Fruit fly (Drosophila melanogaster): ENCODE measurements around the gene GstT4.

The GstT4 gene

DNA sequence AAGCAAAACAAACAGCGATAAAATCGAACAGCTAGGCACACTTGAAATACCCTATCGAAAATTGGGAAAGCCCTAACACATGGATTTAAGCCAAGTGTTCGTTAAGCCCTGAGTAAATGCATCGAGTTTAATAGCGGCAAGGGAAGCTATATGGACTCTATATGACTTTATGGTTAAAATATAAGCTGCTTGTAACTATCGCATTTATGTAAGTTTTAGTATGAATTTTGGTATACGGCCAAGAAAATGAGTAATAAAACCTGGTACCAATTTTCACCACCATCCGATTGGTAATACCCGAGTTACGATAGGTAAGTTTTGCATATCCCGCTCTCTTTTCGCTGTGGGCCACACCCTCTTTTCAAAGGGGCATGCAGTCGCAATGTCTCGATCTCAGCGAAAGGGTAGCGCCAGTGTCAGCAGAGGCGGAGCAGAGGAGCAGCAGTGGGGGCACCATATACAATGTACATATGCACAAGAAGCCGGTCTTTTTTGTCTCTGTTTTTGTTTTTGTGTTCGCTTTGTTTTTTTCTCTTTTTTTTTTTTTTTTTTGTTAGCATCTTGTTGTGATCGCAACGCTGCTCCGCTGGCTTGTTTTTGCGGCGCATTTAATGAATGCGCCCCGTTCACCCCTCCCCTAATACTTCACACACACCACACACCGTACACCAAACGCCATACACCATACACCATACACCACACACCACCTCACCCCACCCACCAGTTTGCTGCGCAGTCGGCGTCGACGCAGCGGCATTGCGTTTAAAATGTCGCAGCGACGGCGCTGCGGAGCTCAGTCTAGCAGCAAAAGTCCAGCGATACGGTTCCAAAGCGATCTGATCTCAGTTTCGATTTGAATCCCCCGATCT, at the start of gene GstT4 (continued):
- peak; percentile 91 for TF ChIP-seq CG1621 (tag; optimal IDR thresholded peaks at IDR 0.05)
- TF ChIP-seq CG16779 (tag; optimal IDR thresholded peaks at IDR 0.05) = peak; percentile 93
- TF ChIP-seq CG6854 (GFP tag; optimal IDR thresholded peaks at IDR 0.05) = peak; percentile 75
- peak; percentile 91 for TF ChIP-seq CG34406 (GFP tag; optimal IDR thresholded peaks at IDR 0.05)
- TF ChIP-seq CG8119 (GFP tag; IDR thresholded peaks at IDR 0.05) = peak; percentile 98
- TF ChIP-seq ss (GFP tag; optimal IDR thresholded peaks at IDR 0.05) = peak; percentile 96 to 98
- peak; percentile 42 for TF ChIP-seq Hr39 (GFP tag; optimal IDR thresholded peaks at IDR 0.05)
- TF ChIP-seq CG11762 (GFP tag; optimal IDR thresholded peaks at IDR 0.05; ENCODE audit: insufficient read depth) = peak; percentile 91
- peak; percentile 61 for TF ChIP-seq CG31627 (GFP tag; optimal IDR thresholded peaks at IDR 0.05)
- TF ChIP-seq cyc (GFP tag; optimal IDR thresholded peaks at IDR 0.05) = peak; percentile 80

DNA sequence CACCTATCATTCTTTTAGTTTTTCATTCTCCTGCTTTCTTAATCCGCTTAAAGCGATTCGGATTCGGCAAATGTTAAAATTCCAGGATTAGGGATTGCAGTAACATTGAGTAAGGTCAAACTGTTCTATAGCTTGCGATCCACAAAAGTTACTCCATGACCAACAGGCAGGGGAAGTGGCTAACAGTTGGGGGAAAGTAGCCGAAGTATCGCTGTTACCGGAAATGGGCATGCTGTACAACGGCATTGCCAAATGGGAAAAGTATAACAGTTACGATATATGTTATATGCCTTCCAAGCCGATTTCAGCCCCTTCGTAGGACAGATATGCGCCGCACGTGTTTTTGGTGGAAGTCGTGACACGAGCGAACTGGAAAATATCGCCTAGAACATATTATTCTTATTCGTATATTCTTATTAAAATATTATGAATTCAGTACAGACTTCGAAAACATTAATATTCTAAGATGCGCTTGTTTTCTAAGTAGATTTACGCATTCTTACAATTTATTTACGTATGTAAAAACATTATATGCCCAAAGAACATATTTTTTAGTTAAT, 46.2 kb upstream of the GstT4 start:
- TF ChIP-seq Sox14 (GFP tag; optimal IDR thresholded peaks at IDR 0.05) = no peak
- no peak for TF ChIP-seq Gug (GFP tag; IDR thresholded peaks at IDR 0.05)
- no peak for TF ChIP-seq CG34406 (GFP tag; optimal IDR thresholded peaks at IDR 0.05)
- TF ChIP-seq CG11294 (GFP tag; IDR thresholded peaks at IDR 0.05) = no peak
- no peak for TF ChIP-seq CG9139 (GFP tag; optimal IDR thresholded peaks at IDR 0.05)
- peak; percentile 37 for TF ChIP-seq Eip78C (GFP tag)

- TF ChIP-seq lz (GFP tag; optimal IDR thresholded peaks at IDR 0.05) (no peak), Eip78C (GFP tag) (peak; percentile 45), spab (GFP tag; optimal IDR thresholded peaks at IDR 0.05) (no peak), CG8632 (GFP tag; optimal IDR thresholded peaks at IDR 0.05) (no peak)
These were observed 45.6 kb upstream of the GstT4 start, which contains the start of gene Syt12 for dm6 chrX:13358948-13359347. Syt12 (plus strand) TSS chrX:13359248.

dm6 chrX:13368149-13368548, 36.4 kb upstream of the GstT4 start, which contains the start of gene dmrt11E:
dmrt11E (plus strand) TSS chrX:13368191.
- 0 out of 3 replicates have a peak, but pooled peaks have one; percentile 33 for TF ChIP-seq CG8119 (GFP tag; IDR thresholded peaks at IDR 0.05)
- peak; percentile 36 for TF ChIP-seq spab (GFP tag; optimal IDR thresholded peaks at IDR 0.05)
- no peak for TF ChIP-seq CG11762 (GFP tag; optimal IDR thresholded peaks at IDR 0.05; ENCODE audit: insufficient read depth)
- TF ChIP-seq OdsH (GFP tag; optimal IDR thresholded peaks at IDR 0.05) = peak; percentile 33
- peak; percentile 66 for TF ChIP-seq CG15336 (GFP tag; IDR thresholded peaks at IDR 0.05)
- peak; percentile 24 for TF ChIP-seq CG1621 (tag; optimal IDR thresholded peaks at IDR 0.05)
- peak; percentile 70 for TF ChIP-seq Eip78C (GFP tag)
- TF ChIP-seq Eip93F (GFP tag; optimal IDR thresholded peaks at IDR 0.05) = no peak
- no peak for TF ChIP-seq CG8319 (GFP tag; optimal IDR thresholded peaks at IDR 0.05)
- TF ChIP-seq dsx (GFP tag; optimal IDR thresholded peaks at IDR 0.05; ENCODE audit: poor library complexity, severe bottlenecking) = peak; percentile 64
- peak; percentile 63 for TF ChIP-seq CG10631 (GFP tag; optimal IDR thresholded peaks at IDR 0.05)
- no peak for TF ChIP-seq Hr38 (GFP tag; optimal IDR thresholded peaks at IDR 0.05)
- peak; percentile 42 for TF ChIP-seq CG6808 (GFP tag; optimal IDR thresholded peaks at IDR 0.05)
- peak; percentile 61 for TF ChIP-seq CG6163 (GFP tag; IDR thresholded peaks at IDR 0.05)
- peak; percentile 20 for TF ChIP-seq fd59A (GFP tag; optimal IDR thresholded peaks at IDR 0.05)
- no peak for TF ChIP-seq Hr39 (GFP tag; optimal IDR thresholded peaks at IDR 0.05)
- no peak for TF ChIP-seq CG9139 (GFP tag; optimal IDR thresholded peaks at IDR 0.05)
- TF ChIP-seq CG3919 (GFP tag; optimal IDR thresholded peaks at IDR 0.05) = peak; percentile 31
- TF ChIP-seq CG10669 (GFP tag; optimal IDR thresholded peaks at IDR 0.05) = peak; percentile 49
- peak; percentile 60 for TF ChIP-seq Ets96B (tag; optimal IDR thresholded peaks at IDR 0.05)
- TF ChIP-seq Gug (GFP tag; IDR thresholded peaks at IDR 0.05) = peak; percentile 41; the same call in 1 of the 2 replicates
- TF ChIP-seq Smox (GFP tag; optimal IDR thresholded peaks at IDR 0.05) = no peak
- no peak for TF ChIP-seq Sox14 (GFP tag; optimal IDR thresholded peaks at IDR 0.05)
- peak; percentile 31 for TF ChIP-seq achi (GFP tag; optimal IDR thresholded peaks at IDR 0.05)
- peak; percentile 41 to 46 for TF ChIP-seq ss (GFP tag; optimal IDR thresholded peaks at IDR 0.05)
- TF ChIP-seq CG34406 (GFP tag; optimal IDR thresholded peaks at IDR 0.05) = peak; percentile 21
- peak; percentile 27 for TF ChIP-seq acj6 (GFP tag; optimal IDR thresholded peaks at IDR 0.05)
- TF ChIP-seq Lpt (GFP tag; optimal IDR thresholded peaks at IDR 0.05) = peak; percentile 14
- no peak for TF ChIP-seq CG6854 (GFP tag; optimal IDR thresholded peaks at IDR 0.05)
- TF ChIP-seq CG3032 (tag; optimal IDR thresholded peaks at IDR 0.05) = peak; percentile 55
- TF ChIP-seq CG11902 (GFP tag; optimal IDR thresholded peaks at IDR 0.05) = no peak
- TF ChIP-seq pdm3 (GFP tag; optimal IDR thresholded peaks at IDR 0.05) = peak; percentile 22
- peak; percentile 21 for TF ChIP-seq CG32006 (GFP tag; optimal IDR thresholded peaks at IDR 0.05)
- TF ChIP-seq Ets21C (GFP tag; optimal IDR thresholded peaks at IDR 0.05) = no peak
- TF ChIP-seq eg (GFP tag; IDR thresholded peaks at IDR 0.05) = 0 out of 3 replicates have a peak, but pooled peaks have one; percentile 54
